Worm (Caenorhabditis elegans) whole organism, L2 larva: Measurements from ENCODE around the gene Y73F8A.35.

ENCODE experiments used
- C34F6.9 ChIP-seq: fragments of 150-350 bp; optimal IDR thresholded peaks from 2 replicates; lab custom pipeline; 2014; ENCODE audit warnings: missing biosample characterization, missing genetic modification characterization
- F13H6.1 ChIP-seq: sonication (generic microtip); optimal IDR thresholded peaks from 2 replicates; lab custom pipeline; 2016; ENCODE audit warnings: missing genetic modification characterization, missing compliant biosample characterization
- R02D3.7 ChIP-seq: fragments of 150-350 bp; optimal IDR thresholded peaks from 2 replicates; lab custom pipeline; 2014; ENCODE audit warnings: missing biosample characterization, missing genetic modification characterization
- Y55F3AM.14 ChIP-seq: fragments of 200-800 bp; sonication (Bioruptor generic); optimal IDR thresholded peaks from 2 replicates; lab custom pipeline; 2018; ENCODE audit warnings: mild to moderate bottlenecking, missing genetic modification characterization, missing compliant biosample characterization
- ZK546.5 ChIP-seq: sonication (generic microtip); optimal IDR thresholded peaks from 2 replicates; lab custom pipeline; 2017; ENCODE audit warnings: missing biosample characterization, missing genetic modification characterization
- alr-1 ChIP-seq: fragments of 150-350 bp; optimal IDR thresholded peaks from 2 replicates; lab custom pipeline; 2014; ENCODE audit warnings: missing biosample characterization, missing genetic modification characterization
- aly-2 ChIP-seq: fragments of 150-350 bp; optimal IDR thresholded peaks from 2 replicates; lab custom pipeline; 2014; ENCODE audit warnings: missing biosample characterization, missing genetic modification characterization
- ama-1 ChIP-seq: fragments of 150-350 bp; optimal IDR thresholded peaks from 2 replicates; lab custom pipeline; 2018; ENCODE audit warnings: inconsistent platforms
- blmp-1 ChIP-seq: sonication (generic microtip); optimal IDR thresholded peaks from 2 replicates; lab custom pipeline; 2017; ENCODE audit warnings: missing genetic modification characterization, mild to moderate bottlenecking, missing compliant biosample characterization, antibody characterized with exemption, moderate library complexity; ENCODE audit not compliant: insufficient read depth
- ceh-16 ChIP-seq: fragments of 150-350 bp; optimal IDR thresholded peaks from 2 replicates; lab custom pipeline; 2014; ENCODE audit warnings: missing biosample characterization, missing genetic modification characterization
- ceh-82 ChIP-seq: fragments of 150-350 bp; optimal IDR thresholded peaks from 2 replicates; lab custom pipeline; 2014; ENCODE audit warnings: missing biosample characterization, missing genetic modification characterization
- crh-2 ChIP-seq: sonication (generic microtip); optimal IDR thresholded peaks from 2 replicates; lab custom pipeline; 2017; ENCODE audit warnings: missing biosample characterization, missing genetic modification characterization
- dmd-4 ChIP-seq: sonication (generic microtip); optimal IDR thresholded peaks from 2 replicates; lab custom pipeline; 2017; ENCODE audit warnings: missing biosample characterization, missing genetic modification characterization
- egl-27 ChIP-seq: sonication (generic microtip); optimal IDR thresholded peaks from 3 replicates; lab custom pipeline; 2017; ENCODE audit warnings: missing biosample characterization, missing genetic modification reagents, missing genetic modification characterization
- elt-1 ChIP-seq: fragments of 150-350 bp; optimal IDR thresholded peaks from 2 replicates; lab custom pipeline; 2014; ENCODE audit warnings: missing biosample characterization, missing genetic modification characterization
- fos-1 ChIP-seq: fragments of 150-350 bp; optimal IDR thresholded peaks from 2 replicates; lab custom pipeline; 2014; ENCODE audit warnings: missing biosample characterization, missing genetic modification characterization
- gmeb-1 ChIP-seq: fragments of 150-350 bp; optimal IDR thresholded peaks from 2 replicates; lab custom pipeline; 2014; ENCODE audit warnings: missing biosample characterization, missing genetic modification characterization
- lin-11 ChIP-seq: fragments of 150-350 bp; sonication (generic microtip); optimal IDR thresholded peaks from 2 replicates; lab custom pipeline; 2014; ENCODE audit warnings: missing biosample characterization, missing genetic modification characterization, inconsistent platforms, mixed read lengths
- lin-13 ChIP-seq: fragments of 150-350 bp; optimal IDR thresholded peaks from 2 replicates; lab custom pipeline; 2014; ENCODE audit warnings: missing biosample characterization, missing genetic modification reagents, missing genetic modification characterization
- lin-39 ChIP-seq: fragments of 150-350 bp; optimal IDR thresholded peaks from 2 replicates; lab custom pipeline; 2014; ENCODE audit warnings: missing biosample characterization, missing genetic modification reagents, missing genetic modification characterization
- lsy-2 ChIP-seq, 2 experiments: fragments of 150-350 bp in 1 of 2; sonication (generic microtip) in 1 of 2; optimal IDR thresholded peaks; 2 replicates each; lab custom pipeline; 2014 to 2017; ENCODE audit warnings: missing biosample characterization in 2 of 2, missing genetic modification characterization in 2 of 2
- mab-5 ChIP-seq: fragments of 150-350 bp; optimal IDR thresholded peaks from 2 replicates; lab custom pipeline; 2014; ENCODE audit warnings: missing biosample characterization, missing genetic modification characterization
- mbf-1 ChIP-seq: sonication (generic microtip); optimal IDR thresholded peaks from 2 replicates; lab custom pipeline; 2017; ENCODE audit warnings: missing biosample characterization, missing genetic modification characterization
- mdl-1 ChIP-seq, 2 experiments: fragments of 150-350 bp in 1 of 2; sonication (generic microtip) in 1 of 2; optimal IDR thresholded peaks; 2 replicates each; lab custom pipeline; 2017; ENCODE audit warnings: missing biosample characterization in 2 of 2, missing genetic modification characterization in 2 of 2
- nhr-12 ChIP-seq: fragments of 150-350 bp; optimal IDR thresholded peaks from 2 replicates; lab custom pipeline; 2014; ENCODE audit warnings: missing biosample characterization, missing genetic modification characterization
- nhr-129 ChIP-seq: fragments of 150-350 bp; optimal IDR thresholded peaks from 2 replicates; lab custom pipeline; 2014; ENCODE audit warnings: missing biosample characterization, missing genetic modification characterization
- nhr-21 ChIP-seq: fragments of 150-350 bp; optimal IDR thresholded peaks from 2 replicates; lab custom pipeline; 2014; ENCODE audit warnings: missing biosample characterization, missing genetic modification characterization
- nhr-23 ChIP-seq: fragments of 150-350 bp; optimal IDR thresholded peaks from 2 replicates; lab custom pipeline; 2014; ENCODE audit warnings: missing biosample characterization, missing genetic modification reagents, missing genetic modification characterization
- nhr-237 ChIP-seq: fragments of 150-350 bp; optimal IDR thresholded peaks from 2 replicates; lab custom pipeline; 2014; ENCODE audit warnings: missing biosample characterization, missing genetic modification characterization
- nhr-25 ChIP-seq: fragments of 150-350 bp; sonication (generic microtip); optimal IDR thresholded peaks from 3 replicates; lab custom pipeline; 2014; ENCODE audit warnings: missing biosample characterization, missing genetic modification characterization
- nhr-6 ChIP-seq: fragments of 150-350 bp; optimal IDR thresholded peaks from 2 replicates; lab custom pipeline; 2014; ENCODE audit warnings: missing biosample characterization, missing genetic modification characterization
- nhr-77 ChIP-seq: fragments of 150-350 bp; optimal IDR thresholded peaks from 2 replicates; lab custom pipeline; 2014; ENCODE audit warnings: missing biosample characterization, missing genetic modification characterization
- peb-1 ChIP-seq: fragments of 150-350 bp; optimal IDR thresholded peaks from 2 replicates; lab custom pipeline; 2014; ENCODE audit warnings: missing biosample characterization, missing genetic modification characterization
- sem-4 ChIP-seq: fragments of 150-350 bp; optimal IDR thresholded peaks from 2 replicates; lab custom pipeline; 2014; ENCODE audit warnings: missing biosample characterization, missing genetic modification reagents, missing genetic modification characterization
- skn-1 ChIP-seq: sonication (generic microtip); optimal IDR thresholded peaks from 2 replicates; lab custom pipeline; 2017; ENCODE audit warnings: missing biosample characterization, missing genetic modification characterization
- sma-3 ChIP-seq: sonication (generic microtip); optimal IDR thresholded peaks from 2 replicates; lab custom pipeline; 2016; ENCODE audit warnings: missing genetic modification reagents, missing genetic modification characterization, missing compliant biosample characterization
- sma-9 ChIP-seq, 2 experiments: fragments of 150-350 bp in 1 of 2; sonication (generic microtip) in 1 of 2; optimal IDR thresholded peaks; 2 replicates each; lab custom pipeline; 2014 to 2016; ENCODE audit warnings: missing genetic modification characterization in 2 of 2, mild to moderate bottlenecking in 1 of 2, missing biosample characterization in 1 of 2, missing compliant biosample characterization in 1 of 2, missing genetic modification reagents in 1 of 2, moderate library complexity in 1 of 2
- snpc-4 ChIP-seq: fragments of 150-350 bp; optimal IDR thresholded peaks from 2 replicates; lab custom pipeline; 2014; ENCODE audit warnings: missing biosample characterization, missing genetic modification characterization
- unc-39 ChIP-seq: fragments of 150-350 bp; optimal IDR thresholded peaks from 2 replicates; lab custom pipeline; 2014; ENCODE audit warnings: missing biosample characterization, missing genetic modification characterization
- unc-55 ChIP-seq: fragments of 150-350 bp; sonication (generic microtip); optimal IDR thresholded peaks from 3 replicates; lab custom pipeline; 2014; ENCODE audit warnings: missing biosample characterization, missing genetic modification reagents, missing genetic modification characterization
- unc-62 ChIP-seq: fragments of 150-350 bp; optimal IDR thresholded peaks from 2 replicates; lab custom pipeline; 2014; ENCODE audit warnings: missing biosample characterization, missing genetic modification reagents, missing genetic modification characterization
- zag-1 ChIP-seq: fragments of 150-350 bp; optimal IDR thresholded peaks from 2 replicates; lab custom pipeline; 2014; ENCODE audit warnings: missing biosample characterization, missing genetic modification characterization
- ztf-1 ChIP-seq: fragments of 200-800 bp; sonication (Bioruptor generic); conservative IDR thresholded peaks from 2 replicates; pipeline ENCODE4 v1.3.6; 2022; ENCODE audit warnings: missing genetic modification characterization, missing compliant biosample characterization
- ztf-11 ChIP-seq: sonication (generic microtip); optimal IDR thresholded peaks from 2 replicates; lab custom pipeline; 2017; ENCODE audit warnings: missing biosample characterization, missing genetic modification characterization
- ztf-4 ChIP-seq: fragments of 150-350 bp; optimal IDR thresholded peaks from 2 replicates; lab custom pipeline; 2014; ENCODE audit warnings: missing biosample characterization, missing genetic modification characterization

Y73F8A.35 gene

ce11 chrIV:15572106-15572505 lies 32.4 kb upstream of the Y73F8A.35 start:
- TF ChIP-seq C34F6.9 (tag; lab: Kevin White, UChicago) (no peak), sma-9 (GFP tag; optimal IDR thresholded peaks at IDR 0.05; lab: Kevin White, UChicago) (no peak), sma-9 (tag; optimal IDR thresholded peaks at IDR 0.05; lab: Kevin White, UChicago) (no peak), gmeb-1 (no peak), fos-1 (tag; lab: Kevin White, UChicago) (no peak), ceh-82 (tag; lab: Kevin White, UChicago) (no peak), lin-39 (no peak), sma-3 (GFP tag; lab: Kevin White, UChicago) (no peak), ztf-1 (GFP tag; lab: Robert Waterston, UW) (no peak), alr-1 (tag; lab: Kevin White, UChicago) (no peak), blmp-1 (tag; lab: Kevin White, UChicago) (no peak), nhr-6 (tag; lab: Kevin White, UChicago) (no peak), nhr-23 (tag; lab: Kevin White, UChicago) (no peak), unc-39 (tag; lab: Kevin White, UChicago) (no peak), nhr-21 (tag; lab: Kevin White, UChicago) (no peak), ztf-4 (tag; lab: Kevin White, UChicago) (no peak), elt-1 (tag; lab: Kevin White, UChicago) (no peak), mbf-1 (tag; lab: Kevin White, UChicago) (no peak), ama-1 (no peak), zag-1 (no peak), lin-11 (tag; lab: Kevin White, UChicago) (no peak)

ce11 chrIV:15571652-15572051 lies 31.9 kb upstream of the Y73F8A.35 start:
- TF ChIP-seq Y55F3AM.14 (GFP tag; lab: Kevin White, UChicago) = no peak
- no peak for TF ChIP-seq mdl-1 (tag; optimal IDR thresholded peaks at IDR 0.05; lab: Kevin White, UChicago)
- no peak for TF ChIP-seq unc-62 (GFP tag; lab: Kevin White, UChicago)
- no peak for TF ChIP-seq nhr-25 (tag; lab: Kevin White, UChicago)

- TF ChIP-seq R02D3.7 (tag; lab: Kevin White, UChicago) (peak; percentile 36), nhr-6 (tag; lab: Kevin White, UChicago) (peak; percentile 57), elt-1 (tag; lab: Kevin White, UChicago) (no peak), C34F6.9 (tag; lab: Kevin White, UChicago) (peak; percentile 88), nhr-23 (tag; lab: Kevin White, UChicago) (no peak), nhr-129 (tag; lab: Kevin White, UChicago) (peak; percentile 77), sma-3 (GFP tag; lab: Kevin White, UChicago) (peak; percentile 88), nhr-25 (tag; lab: Kevin White, UChicago) (peak; percentile 93), nhr-21 (tag; lab: Kevin White, UChicago) (peak; percentile 91), Y55F3AM.14 (GFP tag; lab: Kevin White, UChicago) (peak; percentile 45), aly-2 (tag; lab: Kevin White, UChicago) (no peak), zag-1 (peak; percentile 8), blmp-1 (tag; lab: Kevin White, UChicago) (peak; percentile 41), lin-39 (no peak), dmd-4 (tag; lab: Kevin White, UChicago) (no peak), gmeb-1 (peak; percentile 88), ceh-82 (tag; lab: Kevin White, UChicago) (no peak), sem-4 (tag; lab: Kevin White, UChicago) (peak; percentile 68), egl-27 (tag; lab: Kevin White, UChicago) (peak; percentile 91), ztf-4 (tag; lab: Kevin White, UChicago) (no peak), ztf-11 (tag; lab: Kevin White, UChicago) (peak; percentile 33), unc-55 (GFP tag; lab: Kevin White, UChicago) (peak; percentile 80), ceh-16 (tag; lab: Kevin White, UChicago) (peak; percentile 35), nhr-77 (peak; percentile 55), ama-1 (peak; percentile 26), peb-1 (tag; lab: Kevin White, UChicago) (no peak), F13H6.1 (tag; lab: Kevin White, UChicago) (peak; percentile 94), nhr-12 (tag; lab: Kevin White, UChicago) (no peak), skn-1 (tag; lab: Kevin White, UChicago) (no peak), nhr-237 (tag; lab: Kevin White, UChicago) (peak; percentile 41), sma-9 (GFP tag; optimal IDR thresholded peaks at IDR 0.05; lab: Kevin White, UChicago) (peak; percentile 87), sma-9 (tag; optimal IDR thresholded peaks at IDR 0.05; lab: Kevin White, UChicago) (no peak), crh-2 (tag; lab: Kevin White, UChicago) (peak; percentile 93), snpc-4 (tag; lab: Kevin White, UChicago) (peak; percentile 54), lin-13 (GFP tag; lab: Kevin White, UChicago) (peak; percentile 57), mab-5 (tag; lab: Kevin White, UChicago) (peak; percentile 90), mdl-1 (tag; optimal IDR thresholded peaks at IDR 0.05; lab: Kevin White, UChicago) (peak in 1 of 2 experiments; percentile 72), ZK546.5 (tag; lab: Kevin White, UChicago) (peak; percentile 16), lsy-2 (tag; optimal IDR thresholded peaks at IDR 0.05; lab: Kevin White, UChicago) (peak; percentile 97 to 98), lin-11 (tag; lab: Kevin White, UChicago) (peak; percentile 89), fos-1 (tag; lab: Kevin White, UChicago) (peak; percentile 76)
- TF ChIP-seq, all 48 proteins: peak for 30
These were observed 31.0 kb upstream of the Y73F8A.35 start for ce11 chrIV:15570770-15571169.
